Fruit fly (Drosophila melanogaster) whole organism, embryonic: ENCODE results near the gene Smox.

Experiments
- BEAF-32 ChIP-seq: fragments of 200-800 bp; sonication (Bioruptor generic); optimal IDR thresholded peaks from 3 replicates; lab custom pipeline; 2017; ENCODE audit warnings: missing biosample characterization, missing genetic modification characterization, mild to moderate bottlenecking, moderate library complexity, missing genetic modification reagents
- CG10462 ChIP-seq: fragments of 200-800 bp; sonication (Bioruptor generic); optimal IDR thresholded peaks from 2 replicates; lab custom pipeline; 2016; ENCODE audit warnings: missing biosample characterization, missing genetic modification characterization
- CG10543 ChIP-seq: fragments of 200-800 bp; sonication (Bioruptor generic); optimal IDR thresholded peaks from 3 replicates; lab custom pipeline; 2017; ENCODE audit warnings: missing biosample characterization, mild to moderate bottlenecking, missing genetic modification characterization, moderate library complexity
- CG10979 ChIP-seq: fragments of 200-800 bp; sonication (Bioruptor generic); optimal IDR thresholded peaks from 2 replicates; lab custom pipeline; 2018; ENCODE audit warnings: missing biosample characterization, mild to moderate bottlenecking, missing genetic modification characterization, moderate library complexity
- CG11093 ChIP-seq: fragments of 200-800 bp; sonication (Bioruptor generic); IDR thresholded peaks from 3 replicates; pipeline ENCODE4 v1.3.6; 2022; ENCODE audit warnings: missing biosample characterization, missing genetic modification characterization
- CG12299 ChIP-seq: fragments of 200-800 bp; sonication (Bioruptor generic); optimal IDR thresholded peaks from 2 replicates; lab custom pipeline; 2018; ENCODE audit warnings: missing biosample characterization, mild to moderate bottlenecking, missing genetic modification characterization
- CG12744 ChIP-seq: fragments of 200-800 bp; sonication (Bioruptor generic); optimal IDR thresholded peaks from 2 replicates; lab custom pipeline; 2016; ENCODE audit warnings: missing biosample characterization, missing genetic modification characterization
- CG12942 ChIP-seq: fragments of 200-800 bp; sonication (Bioruptor generic); optimal IDR thresholded peaks from 3 replicates; lab custom pipeline; 2016; ENCODE audit warnings: missing biosample characterization, missing genetic modification characterization
- CG1603 ChIP-seq: fragments of 200-800 bp; sonication (Bioruptor generic); optimal IDR thresholded peaks from 2 replicates; lab custom pipeline; 2019; ENCODE audit warnings: missing biosample characterization, mild to moderate bottlenecking, missing genetic modification characterization, moderate library complexity
- CG16779 ChIP-seq: fragments of 200-800 bp; sonication (Bioruptor generic); IDR thresholded peaks from 2 replicates; pipeline ENCODE4 v1.3.6; 2022; ENCODE audit warnings: missing biosample characterization, missing genetic modification characterization
- CG17612 ChIP-seq: fragments of 200-800 bp; sonication (Bioruptor generic); IDR thresholded peaks from 2 replicates; pipeline ENCODE4 v1.3.6; 2022; ENCODE audit warnings: missing biosample characterization, missing genetic modification characterization
- CG3838 ChIP-seq: fragments of 200-800 bp; sonication (Bioruptor generic); optimal IDR thresholded peaks from 3 replicates; lab custom pipeline; 2016; ENCODE audit warnings: missing biosample characterization, missing genetic modification characterization
- CG3995 ChIP-seq: fragments of 200-800 bp; sonication (Bioruptor generic); optimal IDR thresholded peaks from 3 replicates; lab custom pipeline; 2016; ENCODE audit warnings: missing biosample characterization, missing genetic modification characterization
- CG4282 ChIP-seq: fragments of 200-800 bp; sonication (Bioruptor generic); optimal IDR thresholded peaks from 2 replicates; lab custom pipeline; 2016; ENCODE audit warnings: missing biosample characterization, missing genetic modification characterization
- CG8388 ChIP-seq: fragments of 200-800 bp; sonication (Bioruptor generic); optimal IDR thresholded peaks from 2 replicates; lab custom pipeline; 2019; ENCODE audit warnings: missing biosample characterization, mild to moderate bottlenecking, missing genetic modification characterization, moderate library complexity
- CG8924 ChIP-seq: fragments of 200-800 bp; optimal IDR thresholded peaks from 3 replicates; lab custom pipeline; 2019; ENCODE audit warnings: missing biosample characterization, mild to moderate bottlenecking, missing genetic modification characterization, moderate library complexity
- CG9437 ChIP-seq: fragments of 200-800 bp; sonication (Bioruptor generic); optimal IDR thresholded peaks from 2 replicates; lab custom pipeline; 2018; ENCODE audit warnings: missing biosample characterization, mild to moderate bottlenecking, missing genetic modification characterization
- CG9876 ChIP-seq: fragments of 200-800 bp; sonication (Bioruptor generic); optimal IDR thresholded peaks from 2 replicates; lab custom pipeline; 2016; ENCODE audit warnings: missing biosample characterization, missing genetic modification characterization
- CTCF ChIP-seq: fragments of 200-800 bp; sonication (Bioruptor generic); optimal IDR thresholded peaks from 2 replicates; lab custom pipeline; 2017; ENCODE audit warnings: missing biosample characterization, mild to moderate bottlenecking, missing genetic modification characterization, moderate library complexity
- Deaf1 ChIP-seq: fragments of 200-800 bp; optimal IDR thresholded peaks from 3 replicates; lab custom pipeline; 2019; ENCODE audit warnings: missing biosample characterization, mild to moderate bottlenecking, missing genetic modification characterization, moderate library complexity
- Dfd ChIP-seq, 2 experiments: fragments of >200 bp; optimal IDR thresholded peaks; 2 replicates each; lab custom pipeline; 2017; ENCODE audit warnings: missing biosample characterization in 2 of 2, missing genetic modification characterization in 2 of 2
- Dip2 ChIP-seq: fragments of 200-800 bp; sonication (Bioruptor generic); IDR thresholded peaks from 2 replicates; pipeline ENCODE4 v1.3.6; 2022; ENCODE audit warnings: missing biosample characterization, missing genetic modification characterization
- Fer3 ChIP-seq: fragments of 200-800 bp; sonication (Bioruptor generic); optimal IDR thresholded peaks from 2 replicates; lab custom pipeline; 2018; ENCODE audit warnings: missing biosample characterization, mild to moderate bottlenecking, missing genetic modification characterization, moderate library complexity
- GATAe ChIP-seq: fragments of 200-800 bp; sonication (Bioruptor generic); conservative IDR thresholded peaks from 2 replicates; pipeline ENCODE4 v1.3.6; 2022; ENCODE audit warnings: missing biosample characterization, missing genetic modification characterization
- Lhr ChIP-seq: fragments of 200-800 bp; sonication (Bioruptor generic); optimal IDR thresholded peaks from 3 replicates; lab custom pipeline; 2017; ENCODE audit warnings: mild to moderate bottlenecking, missing biosample characterization, missing genetic modification reagents, missing genetic modification characterization
- Max ChIP-seq: fragments of 200-800 bp; sonication (Bioruptor generic); optimal IDR thresholded peaks from 2 replicates; lab custom pipeline; 2016; ENCODE audit warnings: missing biosample characterization, mild to moderate bottlenecking, missing genetic modification characterization
- Myb ChIP-seq: fragments of 200-800 bp; sonication (Bioruptor generic); optimal IDR thresholded peaks from 2 replicates; lab custom pipeline; 2016; ENCODE audit warnings: missing biosample characterization, missing genetic modification characterization
- Sry-δ ChIP-seq: fragments of 200-800 bp; sonication (Bioruptor generic); optimal IDR thresholded peaks from 2 replicates; lab custom pipeline; 2016; ENCODE audit warnings: missing biosample characterization, missing genetic modification characterization
- Ssrp ChIP-seq: fragments of 200-800 bp; sonication (Bioruptor generic); optimal IDR thresholded peaks from 2 replicates; lab custom pipeline; 2018; ENCODE audit warnings: missing biosample characterization, mild to moderate bottlenecking, missing genetic modification characterization, moderate library complexity
- Taf1 ChIP-seq: fragments of 200-800 bp; sonication (Bioruptor generic); IDR thresholded peaks from 2 replicates; pipeline ENCODE4 v1.3.6; 2022; ENCODE audit warnings: missing biosample characterization, missing genetic modification characterization
- ab ChIP-seq: fragments of 200-800 bp; sonication (Bioruptor generic); optimal IDR thresholded peaks from 2 replicates; lab custom pipeline; 2016; ENCODE audit warnings: missing biosample characterization, missing genetic modification characterization
- al ChIP-seq: fragments of 200-800 bp; sonication (Bioruptor generic); IDR thresholded peaks from 2 replicates; pipeline ENCODE4 v1.3.6; 2022; ENCODE audit warnings: missing biosample characterization, missing genetic modification characterization
- aop ChIP-seq: fragments of 200-800 bp; sonication (Bioruptor generic); IDR thresholded peaks from 2 replicates; pipeline ENCODE4 v1.3.6; 2022; ENCODE audit warnings: missing biosample characterization, missing genetic modification characterization
- ap ChIP-seq: fragments of 200-800 bp; sonication (Bioruptor generic); IDR thresholded peaks from 2 replicates; pipeline ENCODE4 v1.3.6; 2022; ENCODE audit warnings: missing biosample characterization, missing genetic modification characterization
- ash1 ChIP-seq: fragments of 200-800 bp; sonication (Bioruptor generic); optimal IDR thresholded peaks from 2 replicates; lab custom pipeline; 2018; ENCODE audit warnings: missing biosample characterization, mild to moderate bottlenecking, missing genetic modification characterization
- bbx ChIP-seq: fragments of 200-800 bp; sonication (Bioruptor generic); IDR thresholded peaks from 2 replicates; pipeline ENCODE4 v1.3.6; 2022; ENCODE audit warnings: missing biosample characterization, missing genetic modification characterization; ENCODE audit not compliant: partially characterized antibody
- bigmax ChIP-seq: fragments of 200-800 bp; sonication (Bioruptor generic); optimal IDR thresholded peaks from 2 replicates; lab custom pipeline; 2018; ENCODE audit warnings: missing biosample characterization, mild to moderate bottlenecking, missing genetic modification characterization
- cas ChIP-seq: fragments of 200-800 bp; sonication (Bioruptor generic); IDR thresholded peaks from 2 replicates; pipeline ENCODE4 v1.3.6; 2022; ENCODE audit warnings: missing biosample characterization, missing genetic modification characterization
- dpn ChIP-seq, 2 experiments: fragments of 200-800 bp; sonication (Bioruptor generic); optimal IDR thresholded peaks; 3 replicates each; lab custom pipeline; 2016; ENCODE audit warnings: missing biosample characterization in 2 of 2, missing genetic modification characterization in 2 of 2
- ems ChIP-seq: fragments of 200-800 bp; sonication (Bioruptor generic); optimal IDR thresholded peaks from 3 replicates; lab custom pipeline; 2016; ENCODE audit warnings: missing biosample characterization, missing genetic modification characterization
- eyg ChIP-seq: fragments of 200-800 bp; sonication (Bioruptor generic); optimal IDR thresholded peaks from 3 replicates; lab custom pipeline; 2016; ENCODE audit warnings: missing biosample characterization, missing genetic modification characterization
- gsb-n ChIP-seq: fragments of 200-800 bp; sonication (Bioruptor generic); optimal IDR thresholded peaks from 3 replicates; lab custom pipeline; 2018; ENCODE audit warnings: missing biosample characterization, mild to moderate bottlenecking, missing genetic modification characterization
- hb ChIP-seq: fragments of 200-800 bp; sonication (Bioruptor generic); IDR thresholded peaks from 3 replicates; pipeline ENCODE4 v1.3.6; 2022; ENCODE audit warnings: missing biosample characterization, missing genetic modification characterization; ENCODE audit not compliant: partially characterized antibody
- jing ChIP-seq: fragments of 200-800 bp; sonication (Bioruptor generic); optimal IDR thresholded peaks from 2 replicates; lab custom pipeline; 2018; ENCODE audit warnings: missing biosample characterization, mild to moderate bottlenecking, missing genetic modification characterization
- kay ChIP-seq: fragments of 200-800 bp; sonication (Bioruptor generic); optimal IDR thresholded peaks from 2 replicates; lab custom pipeline; 2016; ENCODE audit warnings: missing biosample characterization, missing genetic modification characterization
- lbe ChIP-seq: fragments of 200-800 bp; sonication (Bioruptor generic); optimal IDR thresholded peaks from 2 replicates; lab custom pipeline; 2016; ENCODE audit warnings: missing biosample characterization, mild to moderate bottlenecking, missing genetic modification characterization
- luna ChIP-seq: fragments of 200-800 bp; sonication (Bioruptor generic); optimal IDR thresholded peaks from 2 replicates; lab custom pipeline; 2016; ENCODE audit warnings: missing biosample characterization, missing genetic modification characterization
- pb ChIP-seq: fragments of 200-800 bp; sonication (Bioruptor generic); optimal IDR thresholded peaks from 3 replicates; lab custom pipeline; 2016; ENCODE audit warnings: missing biosample characterization, missing genetic modification characterization
- row ChIP-seq: fragments of 200-800 bp; sonication (Bioruptor generic); IDR thresholded peaks from 3 replicates; pipeline ENCODE4 v1.3.6; 2022; ENCODE audit warnings: missing biosample characterization, missing genetic modification characterization
- stwl ChIP-seq: fragments of 200-800 bp; sonication (Bioruptor generic); optimal IDR thresholded peaks from 3 replicates; lab custom pipeline; 2018; ENCODE audit warnings: missing biosample characterization, mild to moderate bottlenecking, missing genetic modification characterization, moderate library complexity
- trem ChIP-seq: fragments of 200-800 bp; optimal IDR thresholded peaks from 3 replicates; lab custom pipeline; 2019; ENCODE audit warnings: missing biosample characterization, mild to moderate bottlenecking, missing genetic modification characterization, moderate library complexity
- tup ChIP-seq: fragments of 200-800 bp; sonication (Bioruptor generic); optimal IDR thresholded peaks from 2 replicates; lab custom pipeline; 2016; ENCODE audit warnings: missing biosample characterization, mild to moderate bottlenecking, missing genetic modification characterization, moderate library complexity
- wek ChIP-seq: fragments of 200-800 bp; sonication (Bioruptor generic); optimal IDR thresholded peaks from 3 replicates; lab custom pipeline; 2018; ENCODE audit warnings: missing biosample characterization, mild to moderate bottlenecking, missing genetic modification characterization, moderate library complexity

The Smox gene

DNA sequence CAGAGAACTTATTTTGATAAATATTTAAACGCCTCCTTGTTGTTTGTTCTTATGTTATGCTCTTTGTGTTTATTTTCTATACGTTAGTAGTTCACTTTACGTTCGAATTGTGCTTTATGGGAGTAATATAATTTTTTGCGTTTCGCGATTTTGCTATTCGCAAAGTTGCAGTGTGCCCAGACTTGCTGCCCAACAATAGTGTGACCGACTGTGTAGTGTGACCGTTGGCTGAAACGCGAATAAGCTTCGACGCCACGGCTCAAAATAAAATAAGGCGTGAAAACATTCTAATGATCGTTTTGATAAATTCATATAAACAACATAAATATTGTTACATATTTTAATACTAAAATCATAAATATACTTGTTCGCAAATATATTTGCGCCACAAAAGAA, at the start of gene Smox (continued):
- TF ChIP-seq bbx (GFP tag; lab: Robert Waterston, UW), result no peak
- no peak for TF ChIP-seq CG3838
- TF ChIP-seq CG9876 (GFP tag; lab: Kevin White, UChicago), result no peak
- TF ChIP-seq Deaf1 (tag; lab: Kevin White, UChicago), result no peak
- no peak for TF ChIP-seq ems (GFP tag; lab: Kevin White, UChicago)
- TF ChIP-seq Myb (GFP tag; lab: Kevin White, UChicago), result no peak
- no peak for TF ChIP-seq pb (GFP tag; lab: Kevin White, UChicago)
- no peak for TF ChIP-seq ash1 (GFP tag; lab: Kevin White, UChicago)
- peak; percentile 48 for TF ChIP-seq CG3995 (GFP tag; lab: Kevin White, UChicago)
- no peak for TF ChIP-seq CG17612 (GFP tag; lab: Robert Waterston, UW)
- TF ChIP-seq CTCF (GFP tag; lab: Kevin White, UChicago), result no peak
- TF ChIP-seq wek, result no peak
- TF ChIP-seq CG9437 (GFP tag; lab: Kevin White, UChicago), result no peak
- TF ChIP-seq Taf1, result no peak
- no peak for TF ChIP-seq al (GFP tag; lab: Robert Waterston, UW)
- TF ChIP-seq CG12942 (GFP tag; lab: Kevin White, UChicago), result no peak
- no peak for TF ChIP-seq kay (GFP tag; lab: Kevin White, UChicago)
- TF ChIP-seq CG16779 (GFP tag; lab: Robert Waterston, UW), result no peak
- TF ChIP-seq eyg (GFP tag; lab: Kevin White, UChicago), result no peak
- no peak for TF ChIP-seq GATAe (GFP tag; lab: Robert Waterston, UW)
- TF ChIP-seq bigmax (GFP tag; lab: Kevin White, UChicago), result peak; percentile 18
- peak; percentile 39 for TF ChIP-seq trem (tag; lab: Kevin White, UChicago)
- TF ChIP-seq dpn (GFP tag; optimal IDR thresholded peaks at IDR 0.05; lab: Kevin White, UChicago), result no peak
- no peak for TF ChIP-seq aop (GFP tag; lab: Robert Waterston, UW)
- TF ChIP-seq stwl (tag; lab: Kevin White, UChicago), result peak; percentile 60
- TF ChIP-seq Fer3 (tag; lab: Kevin White, UChicago), result no peak
- no peak for TF ChIP-seq ab (GFP tag; lab: Kevin White, UChicago)
- no peak for TF ChIP-seq Dfd (GFP tag; optimal IDR thresholded peaks at IDR 0.05; lab: Kevin White, UChicago)
- no peak for TF ChIP-seq ap
- TF ChIP-seq lbe (GFP tag; lab: Kevin White, UChicago), result peak; percentile 35
- TF ChIP-seq Dip2, result no peak
- TF ChIP-seq CG1603, result peak; percentile 65
- no peak for TF ChIP-seq cas (GFP tag; lab: Robert Waterston, UW)
- no peak for TF ChIP-seq jing
- TF ChIP-seq CG10979, result no peak
- TF ChIP-seq hb (GFP tag; lab: Robert Waterston, UW), result no peak
- no peak for TF ChIP-seq CG4282
- TF ChIP-seq Lhr (GFP tag; lab: Kevin White, UChicago), result peak; percentile 53
- TF ChIP-seq Sry-δ (GFP tag; lab: Kevin White, UChicago), result peak; percentile 6
- TF ChIP-seq Ssrp (tag; lab: Kevin White, UChicago), result no peak
- no peak for TF ChIP-seq CG8388
- TF ChIP-seq luna (GFP tag; lab: Kevin White, UChicago), result no peak
- no peak for TF ChIP-seq CG10543 (GFP tag; lab: Kevin White, UChicago)
- TF ChIP-seq row (GFP tag; lab: Robert Waterston, UW), result 0 out of 3 replicates have a peak, but pooled peaks have one; percentile 36
- no peak for TF ChIP-seq CG12299 (tag; lab: Kevin White, UChicago)
- no peak for TF ChIP-seq Max (GFP tag; lab: Kevin White, UChicago)
- TF ChIP-seq gsb-n (tag; lab: Kevin White, UChicago), result peak; percentile 15
- TF ChIP-seq BEAF-32, result peak; percentile 43
- TF ChIP-seq CG12744 (GFP tag; lab: Kevin White, UChicago), result no peak
- TF ChIP-seq tup, result no peak
- no peak for TF ChIP-seq CG11093 (GFP tag; lab: Robert Waterston, UW)
- TF ChIP-seq CG10462 (GFP tag; lab: Kevin White, UChicago), result no peak
- peak; percentile 26 for TF ChIP-seq CG8924
